Fruit fly (Drosophila melanogaster) whole organism, pupa: ENCODE data around the gene Sxl.

Experiments
- CG10348 ChIP-seq: fragments of 200-800 bp; sonication (Bioruptor generic); IDR thresholded peaks from 2 replicates; pipeline ENCODE4 v1.3.6; 2022; ENCODE audit warnings: missing biosample characterization, missing genetic modification characterization
- CG12605 ChIP-seq: fragments of 200-800 bp; sonication (Bioruptor generic); IDR thresholded peaks from 2 replicates; pipeline ENCODE4 v1.3.6; 2022; ENCODE audit warnings: missing biosample characterization, missing genetic modification characterization
- CG13204 ChIP-seq: fragments of 200-800 bp; sonication (Bioruptor generic); optimal IDR thresholded peaks from 2 replicates; lab custom pipeline; 2018; ENCODE audit warnings: missing biosample characterization, mild to moderate bottlenecking, missing genetic modification characterization, moderate library complexity
- CG14655 ChIP-seq: fragments of 200-800 bp; sonication (Bioruptor generic); optimal IDR thresholded peaks from 3 replicates; lab custom pipeline; 2017; ENCODE audit warnings: mild to moderate bottlenecking, missing biosample characterization, missing genetic modification reagents, missing genetic modification characterization
- CG32121 ChIP-seq: fragments of 200-800 bp; sonication (Bioruptor generic); IDR thresholded peaks from 2 replicates; pipeline ENCODE4 v1.3.6; 2022; ENCODE audit warnings: missing biosample characterization, missing genetic modification characterization
- CG8159 ChIP-seq: fragments of 200-800 bp; sonication (Bioruptor generic); optimal IDR thresholded peaks from 3 replicates; lab custom pipeline; 2018; ENCODE audit warnings: missing biosample characterization, mild to moderate bottlenecking, missing genetic modification characterization, moderate library complexity
- D1 ChIP-seq: fragments of 200-800 bp; sonication (Bioruptor generic); optimal IDR thresholded peaks from 2 replicates; lab custom pipeline; 2018; ENCODE audit warnings: missing biosample characterization, mild to moderate bottlenecking, missing genetic modification characterization, moderate library complexity
- EcR ChIP-seq: fragments of 200-800 bp; sonication (Bioruptor generic); optimal IDR thresholded peaks from 3 replicates; lab custom pipeline; 2019; ENCODE audit warnings: missing biosample characterization, missing genetic modification characterization, mild to moderate bottlenecking, moderate library complexity, missing genetic modification reagents
- Ets98B ChIP-seq: fragments of 200-800 bp; sonication (Bioruptor generic); IDR thresholded peaks from 2 replicates; pipeline ENCODE4 v1.3.6; 2022; ENCODE audit warnings: missing biosample characterization, missing genetic modification characterization
- Snoo ChIP-seq: fragments of 200-800 bp; sonication (Bioruptor generic); optimal IDR thresholded peaks from 3 replicates; lab custom pipeline; 2017; ENCODE audit warnings: missing biosample characterization, mild to moderate bottlenecking, missing genetic modification characterization, inconsistent platforms
- rn ChIP-seq: fragments of 200-800 bp; sonication (Bioruptor generic); IDR thresholded peaks from 2 replicates; pipeline ENCODE4 v1.3.6; 2022; ENCODE audit warnings: missing biosample characterization, missing genetic modification characterization

DNA sequence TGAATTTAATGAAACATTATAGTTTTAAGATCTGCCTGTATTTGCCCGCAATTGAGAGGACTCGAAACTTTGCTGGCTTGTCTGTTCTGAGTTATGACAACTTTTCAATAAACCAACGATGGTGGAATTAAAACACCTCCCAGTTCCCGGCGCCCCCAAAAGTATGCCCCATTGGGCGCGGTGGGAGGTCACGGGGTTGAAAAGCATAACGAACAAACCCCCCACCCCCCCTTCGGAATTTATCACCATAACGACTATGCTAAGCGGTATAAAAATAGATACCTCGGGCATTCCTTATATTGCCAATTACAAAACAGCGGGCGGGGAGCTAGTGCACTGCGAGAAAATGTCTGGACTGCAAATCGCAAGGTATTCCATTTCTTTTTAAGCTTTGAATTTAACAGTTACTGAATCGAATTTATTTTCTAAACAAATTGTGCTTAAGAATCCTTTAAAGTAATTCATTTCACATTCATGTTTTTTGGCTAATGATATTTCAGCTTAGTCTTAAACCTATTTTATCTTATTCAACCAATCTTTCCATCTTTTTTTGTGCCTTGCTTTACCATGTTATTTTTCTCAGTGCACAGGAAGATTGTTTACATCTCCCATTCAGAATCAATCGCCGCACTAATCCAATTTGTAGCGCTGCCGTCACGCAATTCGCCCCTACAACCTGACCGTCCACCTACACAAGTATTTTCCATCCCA lies 3.6 kb upstream of the Sxl start:
- TF ChIP-seq Ets98B (GFP tag; lab: Robert Waterston, UW) (peak; percentile 65), CG8159 (tag; lab: Kevin White, UChicago) (peak; percentile 88), Snoo (peak; percentile 66), CG12605 (GFP tag; lab: Robert Waterston, UW) (peak; percentile 88), EcR (GFP tag; lab: Kevin White, UChicago) (peak; percentile 22), CG10348 (GFP tag; lab: Robert Waterston, UW) (no peak), rn (peak; percentile 63), D1 (tag; lab: Kevin White, UChicago) (no peak), CG32121 (GFP tag; lab: Robert Waterston, UW) (peak; percentile 86), CG14655 (GFP tag; lab: Kevin White, UChicago) (peak; percentile 88), CG13204 (GFP tag; lab: Kevin White, UChicago) (peak; percentile 84)
